Fruit fly (Drosophila melanogaster) Kc167 (cell line): ENCODE data around the gene Coq3.

Experiments
- Myc ChIP-seq: fragments of >200 bp; optimal IDR thresholded peaks from 2 replicates; lab custom pipeline; 2017; ENCODE audit warnings: missing external identifiers
- Sin3A ChIP-seq: fragments of >200 bp; optimal IDR thresholded peaks from 2 replicates; lab custom pipeline; 2018; ENCODE audit warnings: missing external identifiers
- h ChIP-seq: fragments of >200 bp; optimal IDR thresholded peaks from 3 replicates; lab custom pipeline; 2018; ENCODE audit warnings: missing external identifiers
- psq ChIP-seq: fragments of >200 bp; optimal IDR thresholded peaks from 2 replicates; lab custom pipeline; 2017; ENCODE audit warnings: missing external identifiers
- ttk ChIP-seq: sonication (Bioruptor generic); optimal IDR thresholded peaks from 2 replicates; lab custom pipeline; 2017; ENCODE audit warnings: missing external identifiers

dm6 chr2L:21179615-21180031, 21.2 kb upstream of the Coq3 start, which contains the start of the genes bur and Mcm10:
- TF ChIP-seq psq (lab: Kevin White, UChicago) (no peak), Sin3A (lab: Kevin White, UChicago) (no peak), h (lab: Kevin White, UChicago) (no peak), ttk (no peak), Myc (lab: Kevin White, UChicago) (no peak)
